Worm (Caenorhabditis elegans): ENCODE measurements around the gene ZK930.4.

DNA sequence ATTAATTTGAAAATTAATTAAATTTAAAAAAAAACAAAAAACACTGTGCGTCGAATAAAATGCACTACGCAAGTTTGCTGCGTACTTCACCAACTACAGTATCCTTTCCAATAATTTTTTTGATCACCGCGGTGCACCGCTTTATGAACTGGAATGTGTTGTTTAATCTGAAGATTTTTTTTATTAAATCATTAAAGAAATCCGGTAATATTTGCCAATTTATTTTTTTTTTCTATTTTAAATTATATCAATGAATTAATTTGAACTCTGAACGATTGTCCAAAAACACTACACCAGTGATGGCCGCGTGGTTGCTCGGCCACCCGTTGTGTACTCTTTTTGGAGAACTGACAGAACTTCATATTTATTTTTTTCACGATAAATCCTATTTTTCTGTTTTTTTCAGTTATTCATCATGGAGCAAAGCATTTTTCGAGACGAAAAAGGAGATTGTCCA lies 45.7 kb upstream of the ZK930.4 start, which contains the start of gene K12D12.5:
- no peak for TF ChIP-seq hlh-15 (tag; optimal IDR thresholded peaks at IDR 0.05)
- TF ChIP-seq che-1 (tag; optimal IDR thresholded peaks at IDR 0.05): no peak
- no peak for TF ChIP-seq ceh-19 (GFP tag; optimal IDR thresholded peaks at IDR 0.05)
- no peak for TF ChIP-seq ama-1 (optimal IDR thresholded peaks at IDR 0.05)
- no peak for TF ChIP-seq ceh-14 (tag; optimal IDR thresholded peaks at IDR 0.05)
- TF ChIP-seq pha-4 (tag; optimal IDR thresholded peaks at IDR 0.05): no peak
- TF ChIP-seq ceh-30 (tag; optimal IDR thresholded peaks at IDR 0.05): no peak
- no peak for TF ChIP-seq unc-55 (GFP tag; optimal IDR thresholded peaks at IDR 0.05)

Data from whole organism, late embryonic.